Fruit fly (Drosophila melanogaster) whole organism, embryonic: ENCODE data around the gene Cralbp.

Experiments used
- CG10543 ChIP-seq: fragments of 200-800 bp; sonication (Bioruptor generic); optimal IDR thresholded peaks from 3 replicates; lab custom pipeline; 2017; ENCODE audit warnings: missing biosample characterization, mild to moderate bottlenecking, missing genetic modification characterization, moderate library complexity
- CG12299 ChIP-seq: fragments of 200-800 bp; sonication (Bioruptor generic); optimal IDR thresholded peaks from 2 replicates; lab custom pipeline; 2018; ENCODE audit warnings: missing biosample characterization, mild to moderate bottlenecking, missing genetic modification characterization
- CG1233 ChIP-seq: fragments of 200-800 bp; sonication (Bioruptor generic); optimal IDR thresholded peaks from 4 replicates; lab custom pipeline; 2018; ENCODE audit warnings: missing biosample characterization, mild to moderate bottlenecking, missing genetic modification characterization
- CG12769 ChIP-seq: fragments of 200-800 bp; sonication (Bioruptor generic); optimal IDR thresholded peaks from 2 replicates; lab custom pipeline; 2019; ENCODE audit warnings: missing biosample characterization, mild to moderate bottlenecking, missing genetic modification characterization, moderate library complexity
- CG13624 ChIP-seq: fragments of 200-800 bp; sonication (Bioruptor generic); optimal IDR thresholded peaks from 2 replicates; lab custom pipeline; 2016; ENCODE audit warnings: missing biosample characterization, missing genetic modification characterization
- CG16779 ChIP-seq: fragments of 200-800 bp; sonication (Bioruptor generic); IDR thresholded peaks from 2 replicates; pipeline ENCODE4 v1.3.6; 2022; ENCODE audit warnings: missing biosample characterization, missing genetic modification characterization
- CG2875 ChIP-seq: fragments of 200-800 bp; sonication (Bioruptor generic); optimal IDR thresholded peaks from 2 replicates; lab custom pipeline; 2017; ENCODE audit warnings: missing biosample characterization, mild to moderate bottlenecking, missing genetic modification characterization, missing genetic modification reagents
- CG34422 ChIP-seq: fragments of 200-800 bp; sonication (Bioruptor generic); IDR thresholded peaks from 3 replicates; pipeline ENCODE4 v1.3.6; 2022; ENCODE audit warnings: missing biosample characterization, missing genetic modification characterization
- CG3995 ChIP-seq: fragments of 200-800 bp; sonication (Bioruptor generic); optimal IDR thresholded peaks from 3 replicates; lab custom pipeline; 2016; ENCODE audit warnings: missing biosample characterization, missing genetic modification characterization
- CG4617 ChIP-seq: fragments of 200-800 bp; sonication (Bioruptor generic); optimal IDR thresholded peaks from 3 replicates; lab custom pipeline; 2016; ENCODE audit warnings: missing biosample characterization, missing genetic modification characterization, borderline replicate concordance
- CG6854 ChIP-seq: fragments of 200-800 bp; sonication (Bioruptor generic); optimal IDR thresholded peaks from 3 replicates; lab custom pipeline; 2017; ENCODE audit warnings: missing biosample characterization, mild to moderate bottlenecking, missing genetic modification characterization
- CG7963 ChIP-seq: fragments of 200-800 bp; sonication (Bioruptor generic); IDR thresholded peaks from 3 replicates; pipeline ENCODE4 v1.3.6; 2022; ENCODE audit warnings: missing biosample characterization, missing genetic modification characterization; ENCODE audit not compliant: partially characterized antibody
- CG7987 ChIP-seq: fragments of 200-800 bp; sonication (Bioruptor generic); optimal IDR thresholded peaks from 2 replicates; lab custom pipeline; 2018; ENCODE audit warnings: missing biosample characterization, mild to moderate bottlenecking, missing genetic modification characterization, moderate library complexity
- CG8290 ChIP-seq, 3 experiments: fragments of 200-800 bp; sonication (Bioruptor generic); optimal IDR thresholded peaks; 2 replicates each; lab custom pipeline; 2016 to 2019; ENCODE audit warnings: missing biosample characterization in 3 of 3, missing genetic modification characterization in 3 of 3, mild to moderate bottlenecking in 2 of 3, moderate library complexity in 1 of 3
- CG8765 ChIP-seq: fragments of 200-800 bp; sonication (Bioruptor generic); IDR thresholded peaks from 2 replicates; pipeline ENCODE4 v1.3.6; 2022; ENCODE audit warnings: missing biosample characterization, missing genetic modification characterization
- Ets65A ChIP-seq: fragments of 200-800 bp; sonication (Bioruptor generic); peaks from one replicate; lab custom pipeline; 2016; ENCODE audit warnings: missing biosample characterization, missing genetic modification characterization
- HmgZ ChIP-seq: fragments of 200-800 bp; sonication (Bioruptor generic); optimal IDR thresholded peaks from 2 replicates; lab custom pipeline; 2018; ENCODE audit warnings: missing biosample characterization, mild to moderate bottlenecking, missing genetic modification characterization
- Hmr ChIP-seq: fragments of 200-800 bp; sonication (Bioruptor generic); optimal IDR thresholded peaks from 3 replicates; lab custom pipeline; 2017; ENCODE audit warnings: mild to moderate bottlenecking, missing biosample characterization, missing genetic modification reagents, missing genetic modification characterization
- Hr78 ChIP-seq, 2 experiments: fragments of 200-800 bp in 1 of 2; fragments of >200 bp in 1 of 2; sonication (Bioruptor generic) in 1 of 2; optimal IDR thresholded peaks; 2 replicates each; lab custom pipeline; 2017 to 2019; ENCODE audit warnings: missing biosample characterization in 2 of 2, missing genetic modification characterization in 2 of 2, mild to moderate bottlenecking in 1 of 2, moderate library complexity in 1 of 2
- MTF-1 ChIP-seq: fragments of 200-800 bp; sonication (Bioruptor generic); optimal IDR thresholded peaks from 2 replicates; lab custom pipeline; 2018; ENCODE audit warnings: missing biosample characterization, mild to moderate bottlenecking, missing genetic modification characterization, borderline replicate concordance
- Meics ChIP-seq: fragments of 200-800 bp; sonication (Bioruptor generic); optimal IDR thresholded peaks from 2 replicates; lab custom pipeline; 2017; ENCODE audit warnings: missing biosample characterization, mild to moderate bottlenecking, missing genetic modification characterization
- NC2α ChIP-seq: fragments of 200-800 bp; sonication (Bioruptor generic); optimal IDR thresholded peaks from 2 replicates; lab custom pipeline; 2016; ENCODE audit warnings: missing biosample characterization, missing genetic modification characterization
- NC2β ChIP-seq: fragments of 200-800 bp; sonication (Bioruptor generic); optimal IDR thresholded peaks from 2 replicates; lab custom pipeline; 2016; ENCODE audit warnings: missing biosample characterization, missing genetic modification characterization
- NK7.1 ChIP-seq: fragments of 200-800 bp; sonication (Bioruptor generic); optimal IDR thresholded peaks from 3 replicates; lab custom pipeline; 2016; ENCODE audit warnings: missing biosample characterization, missing genetic modification characterization
- Nf-YC ChIP-seq: fragments of 200-800 bp; optimal IDR thresholded peaks from 3 replicates; lab custom pipeline; 2019; ENCODE audit warnings: missing biosample characterization, mild to moderate bottlenecking, missing genetic modification characterization, moderate library complexity
- Scr ChIP-seq: fragments of 200-800 bp; sonication (Bioruptor generic); IDR thresholded peaks from 2 replicates; pipeline ENCODE4 v1.3.6; 2022; ENCODE audit warnings: missing biosample characterization, missing genetic modification characterization; ENCODE audit not compliant: partially characterized antibody
- Stat92E ChIP-seq, 3 experiments: fragments of >200 bp in 2 of 3; fragments of 200-800 bp in 1 of 3; sonication (Bioruptor generic) in 1 of 3; optimal IDR thresholded peaks; 2 replicates each; lab custom pipeline; 2017 to 2019; ENCODE audit warnings: missing biosample characterization in 3 of 3, missing genetic modification characterization in 3 of 3, mild to moderate bottlenecking in 1 of 3, moderate library complexity in 1 of 3
- Xbp1 ChIP-seq: fragments of 200-800 bp; sonication (Bioruptor generic); optimal IDR thresholded peaks from 3 replicates; lab custom pipeline; 2016; ENCODE audit warnings: missing biosample characterization, mild to moderate bottlenecking, missing genetic modification characterization
- abd-A ChIP-seq: fragments of 200-800 bp; sonication (Bioruptor generic); optimal IDR thresholded peaks from 3 replicates; lab custom pipeline; 2019; ENCODE audit warnings: missing biosample characterization, mild to moderate bottlenecking, missing genetic modification characterization, moderate library complexity
- chm ChIP-seq: fragments of 200-800 bp; sonication (Bioruptor generic); IDR thresholded peaks from 2 replicates; pipeline ENCODE4 v1.3.6; 2022; ENCODE audit warnings: missing biosample characterization, missing genetic modification characterization
- ems ChIP-seq: fragments of 200-800 bp; sonication (Bioruptor generic); optimal IDR thresholded peaks from 3 replicates; lab custom pipeline; 2016; ENCODE audit warnings: missing biosample characterization, missing genetic modification characterization
- grn ChIP-seq: fragments of 200-800 bp; sonication (Bioruptor generic); optimal IDR thresholded peaks from 3 replicates; lab custom pipeline; 2017; ENCODE audit warnings: missing biosample characterization, missing genetic modification characterization
- hb ChIP-seq: fragments of 200-800 bp; sonication (Bioruptor generic); IDR thresholded peaks from 3 replicates; pipeline ENCODE4 v1.3.6; 2022; ENCODE audit warnings: missing biosample characterization, missing genetic modification characterization; ENCODE audit not compliant: partially characterized antibody
- kah ChIP-seq: fragments of 200-800 bp; sonication (Bioruptor generic); optimal IDR thresholded peaks from 2 replicates; lab custom pipeline; 2018; ENCODE audit warnings: missing biosample characterization, mild to moderate bottlenecking, missing genetic modification characterization
- luna ChIP-seq: fragments of 200-800 bp; sonication (Bioruptor generic); optimal IDR thresholded peaks from 2 replicates; lab custom pipeline; 2016; ENCODE audit warnings: missing biosample characterization, missing genetic modification characterization
- mirr ChIP-seq: fragments of 200-800 bp; sonication (Bioruptor generic); optimal IDR thresholded peaks from 3 replicates; lab custom pipeline; 2018; ENCODE audit warnings: missing biosample characterization, mild to moderate bottlenecking, missing genetic modification characterization
- pros ChIP-seq: fragments of 200-800 bp; sonication (Bioruptor generic); optimal IDR thresholded peaks from 3 replicates; lab custom pipeline; 2019; ENCODE audit warnings: missing biosample characterization, mild to moderate bottlenecking, missing genetic modification characterization, moderate library complexity
- ranshi ChIP-seq: fragments of 200-800 bp; sonication (Bioruptor generic); IDR thresholded peaks from 2 replicates; pipeline ENCODE4 v1.3.6; 2022; ENCODE audit warnings: missing biosample characterization, missing genetic modification characterization
- rib ChIP-seq: fragments of 200-800 bp; sonication (Bioruptor generic); IDR thresholded peaks from 2 replicates; pipeline ENCODE4 v1.3.6; 2022; ENCODE audit warnings: missing biosample characterization, missing genetic modification characterization
- sd ChIP-seq: fragments of 200-800 bp; sonication (Bioruptor generic); optimal IDR thresholded peaks from 3 replicates; lab custom pipeline; 2018; ENCODE audit warnings: missing biosample characterization, mild to moderate bottlenecking, missing genetic modification characterization, moderate library complexity
- sug ChIP-seq: fragments of 200-800 bp; optimal IDR thresholded peaks from 2 replicates; lab custom pipeline; 2019; ENCODE audit warnings: missing biosample characterization, mild to moderate bottlenecking, missing genetic modification characterization, moderate library complexity
- tup ChIP-seq: fragments of 200-800 bp; sonication (Bioruptor generic); optimal IDR thresholded peaks from 2 replicates; lab custom pipeline; 2016; ENCODE audit warnings: missing biosample characterization, mild to moderate bottlenecking, missing genetic modification characterization, moderate library complexity
- unpg ChIP-seq: fragments of 200-800 bp; sonication (Bioruptor generic); optimal IDR thresholded peaks from 3 replicates; lab custom pipeline; 2018; ENCODE audit warnings: missing biosample characterization, mild to moderate bottlenecking, missing genetic modification characterization, moderate library complexity
- vnd ChIP-seq: fragments of 200-800 bp; sonication (Bioruptor generic); IDR thresholded peaks from 3 replicates; pipeline ENCODE4 v1.3.6; 2022; ENCODE audit warnings: missing biosample characterization, missing genetic modification characterization; ENCODE audit not compliant: partially characterized antibody
- z ChIP-seq: fragments of 200-800 bp; sonication (Bioruptor generic); IDR thresholded peaks from 3 replicates; pipeline ENCODE4 v1.3.6; 2022; ENCODE audit warnings: missing biosample characterization, missing genetic modification characterization
- zen ChIP-seq: fragments of 200-800 bp; sonication (Bioruptor generic); optimal IDR thresholded peaks from 3 replicates; lab custom pipeline; 2018; ENCODE audit warnings: missing biosample characterization, mild to moderate bottlenecking, missing genetic modification characterization, moderate library complexity

The Cralbp gene

DNA sequence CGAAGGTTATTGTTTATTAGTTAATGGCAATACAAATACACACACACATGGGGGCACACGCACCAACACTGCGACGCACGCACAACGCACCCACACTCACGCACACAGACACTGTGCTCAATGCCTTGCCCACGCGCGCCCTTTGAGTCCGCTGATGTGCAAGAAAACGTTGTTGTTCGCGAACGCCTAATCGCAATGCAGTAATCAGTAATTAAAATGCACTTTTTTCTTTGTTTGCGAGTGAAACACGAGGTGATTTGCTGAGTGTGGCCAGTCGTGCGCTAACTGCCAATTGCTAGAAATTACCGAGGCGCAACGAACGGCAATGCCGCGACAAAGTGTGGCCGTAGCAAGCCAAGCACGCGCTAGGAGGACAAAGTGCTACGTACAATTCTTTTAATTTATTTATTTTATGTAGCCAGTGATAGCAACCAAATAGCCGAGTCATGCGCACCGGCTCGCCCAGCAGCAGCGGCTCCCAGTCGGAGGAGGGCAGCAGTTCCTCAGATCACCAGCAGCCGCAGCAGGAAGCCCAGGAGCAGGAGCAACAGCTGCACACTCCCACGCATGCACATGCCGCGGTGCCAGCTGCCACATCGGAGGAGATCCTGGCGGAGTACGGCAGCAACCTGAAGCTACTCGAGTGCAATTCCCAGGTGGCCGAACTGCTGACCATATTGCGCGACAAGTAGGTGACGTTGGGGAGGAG, 24.3 kb upstream of the Cralbp start, which contains the start of the genes S6k and kri (continued):
- TF ChIP-seq CG6854 (GFP tag; lab: Kevin White, UChicago) = peak; percentile 8
- no peak for TF ChIP-seq ranshi (GFP tag; lab: Robert Waterston, UW)
- TF ChIP-seq CG8765 = peak; percentile 13; the same call in 1 of the 2 replicates
- peak; percentile 67 for TF ChIP-seq zen (tag; lab: Kevin White, UChicago)
- peak; percentile 66 for TF ChIP-seq MTF-1 (GFP tag; lab: Kevin White, UChicago)
- TF ChIP-seq CG2875 (GFP tag; lab: Kevin White, UChicago) = no peak
- TF ChIP-seq mirr = peak; percentile 35
- no peak for TF ChIP-seq kah (GFP tag; lab: Kevin White, UChicago)
- peak; percentile 68 for TF ChIP-seq CG12769 (tag; lab: Kevin White, UChicago)
- TF ChIP-seq CG16779 (GFP tag; lab: Robert Waterston, UW) = no peak
- TF ChIP-seq CG34422 = peak; percentile 38; the same call in 1 of the 3 replicates
- peak; percentile 15 for TF ChIP-seq CG1233 (GFP tag; lab: Kevin White, UChicago)
- peak; percentile 80 for TF ChIP-seq CG10543 (GFP tag; lab: Kevin White, UChicago)
- TF ChIP-seq Meics = peak; percentile 32
- TF ChIP-seq luna (GFP tag; lab: Kevin White, UChicago) = no peak
- TF ChIP-seq Hr78 (GFP tag; optimal IDR thresholded peaks at IDR 0.05; lab: Kevin White, UChicago) = peak in 1 of 2 experiments; percentile 2
- peak; percentile 37 for TF ChIP-seq NC2β
- TF ChIP-seq CG12299 (tag; lab: Kevin White, UChicago) = peak; percentile 62
- TF ChIP-seq CG13624 = peak; percentile 32
- TF ChIP-seq HmgZ (tag; lab: Kevin White, UChicago) = peak; percentile 82
- peak; percentile 86 for TF ChIP-seq abd-A
- TF ChIP-seq Hmr (GFP tag; lab: Kevin White, UChicago) = peak; percentile 27
- TF ChIP-seq CG3995 (GFP tag; lab: Kevin White, UChicago) = peak; percentile 44
- TF ChIP-seq CG8290 (GFP tag; optimal IDR thresholded peaks at IDR 0.05; lab: Kevin White, UChicago) = peak; percentile 10
- TF ChIP-seq CG8290 (tag; optimal IDR thresholded peaks at IDR 0.05; lab: Kevin White, UChicago) = peak in 1 of 2 experiments; percentile 67
- TF ChIP-seq ems (GFP tag; lab: Kevin White, UChicago) = peak; percentile 5
- peak; percentile 7 for TF ChIP-seq NC2α (GFP tag; lab: Kevin White, UChicago)
- TF ChIP-seq Scr = 0 out of 2 replicates have a peak, but pooled peaks have one; percentile 18
- no peak for TF ChIP-seq unpg (GFP tag; lab: Kevin White, UChicago)
- no peak for TF ChIP-seq Xbp1
- peak; percentile 98 for TF ChIP-seq CG4617
- TF ChIP-seq, all 482 proteins: peak for 149

DNA sequence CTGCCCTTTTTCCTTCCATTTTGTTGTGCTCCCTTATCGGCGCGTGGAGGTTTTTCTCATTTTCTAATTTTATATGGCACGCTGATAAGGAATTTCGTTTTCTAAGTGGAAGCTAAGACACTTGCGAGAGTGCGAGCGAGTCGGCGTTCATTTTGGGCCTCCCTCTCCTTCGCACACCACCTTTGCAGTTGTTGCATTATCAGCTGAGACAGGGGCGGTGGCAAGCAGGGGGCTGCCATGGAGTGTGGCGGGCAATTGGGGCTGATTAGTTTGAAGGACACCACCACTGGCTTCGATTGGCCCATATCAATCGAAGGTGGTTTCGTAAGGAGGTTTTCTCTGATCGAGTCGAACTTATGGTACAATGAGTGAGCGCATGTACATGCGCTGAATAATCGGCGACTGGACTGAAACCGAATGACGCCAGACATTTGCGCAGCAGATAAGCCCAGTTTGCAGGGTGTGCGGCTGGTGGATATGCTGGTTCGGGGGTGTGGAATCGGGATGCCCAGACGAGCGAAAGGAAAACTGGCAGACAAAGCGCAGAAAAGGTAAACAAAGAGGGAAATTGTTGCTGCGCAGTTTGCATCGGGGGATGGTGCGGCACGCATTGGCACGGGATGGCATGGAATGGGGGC, 23.2 kb upstream of the Cralbp start:
- TF ChIP-seq NK7.1 (GFP tag; lab: Kevin White, UChicago) (no peak), sug (tag; lab: Kevin White, UChicago) (peak; percentile 96), z (GFP tag; lab: Robert Waterston, UW) (peak; percentile 27; the same call in 1 of the 3 replicates), tup (GFP tag; lab: Kevin White, UChicago) (peak; percentile 10), luna (GFP tag; lab: Kevin White, UChicago) (no peak), Ets65A (peak; percentile 51), HmgZ (tag; lab: Kevin White, UChicago) (peak; percentile 29), Stat92E (GFP tag; optimal IDR thresholded peaks at IDR 0.05; lab: Kevin White, UChicago) (no peak), CG7963 (no peak), chm (GFP tag; lab: Robert Waterston, UW) (0 out of 2 replicates have a peak, but pooled peaks have one; percentile 16), Nf-YC (tag; lab: Kevin White, UChicago) (peak; percentile 80), rib (GFP tag; lab: Robert Waterston, UW) (peak; percentile 17; the same call in 1 of the 2 replicates), hb (0 out of 3 replicates have a peak, but pooled peaks have one; percentile 45), pros (GFP tag; lab: Kevin White, UChicago) (peak; percentile 86), grn (GFP tag; lab: Kevin White, UChicago) (peak; percentile 97), ranshi (GFP tag; lab: Robert Waterston, UW) (0 out of 2 replicates have a peak, but pooled peaks have one; percentile 5), sd (tag; lab: Kevin White, UChicago) (peak; percentile 59), CG7987 (GFP tag; lab: Kevin White, UChicago) (peak; percentile 9), vnd (GFP tag; lab: Robert Waterston, UW) (0 out of 3 replicates have a peak, but pooled peaks have one; percentile 46)
